Fruit fly (Drosophila melanogaster) whole organism, pupa: ENCODE data around the gene CG14966.

Experiments used
- CG10348 ChIP-seq: fragments of 200-800 bp; sonication (Bioruptor generic); IDR thresholded peaks from 2 replicates; pipeline ENCODE4 v1.3.6; 2022; ENCODE audit warnings: missing biosample characterization, missing genetic modification characterization
- CG12605 ChIP-seq: fragments of 200-800 bp; sonication (Bioruptor generic); IDR thresholded peaks from 2 replicates; pipeline ENCODE4 v1.3.6; 2022; ENCODE audit warnings: missing biosample characterization, missing genetic modification characterization
- CG14655 ChIP-seq: fragments of 200-800 bp; sonication (Bioruptor generic); optimal IDR thresholded peaks from 3 replicates; lab custom pipeline; 2017; ENCODE audit warnings: mild to moderate bottlenecking, missing biosample characterization, missing genetic modification reagents, missing genetic modification characterization
- CG17806 ChIP-seq: fragments of 200-800 bp; sonication (Bioruptor generic); optimal IDR thresholded peaks from 2 replicates; lab custom pipeline; 2018; ENCODE audit warnings: missing biosample characterization, mild to moderate bottlenecking, missing genetic modification characterization, moderate library complexity
- CG4496 ChIP-seq: fragments of 200-800 bp; sonication (Bioruptor generic); IDR thresholded peaks from 3 replicates; pipeline ENCODE4 v1.3.6; 2022; ENCODE audit warnings: missing biosample characterization, missing genetic modification characterization
- CG8159 ChIP-seq: fragments of 200-800 bp; sonication (Bioruptor generic); optimal IDR thresholded peaks from 3 replicates; lab custom pipeline; 2018; ENCODE audit warnings: missing biosample characterization, mild to moderate bottlenecking, missing genetic modification characterization, moderate library complexity
- CG8301 ChIP-seq: fragments of 200-800 bp; sonication (Bioruptor generic); optimal IDR thresholded peaks from 2 replicates; lab custom pipeline; 2018; ENCODE audit warnings: missing biosample characterization, mild to moderate bottlenecking, missing genetic modification characterization
- CG9948 ChIP-seq: fragments of 200-800 bp; sonication (Bioruptor generic); optimal IDR thresholded peaks from 2 replicates; lab custom pipeline; 2018; ENCODE audit warnings: missing biosample characterization, mild to moderate bottlenecking, missing genetic modification characterization, moderate library complexity
- EcR ChIP-seq: fragments of 200-800 bp; sonication (Bioruptor generic); optimal IDR thresholded peaks from 3 replicates; lab custom pipeline; 2019; ENCODE audit warnings: missing biosample characterization, missing genetic modification characterization, mild to moderate bottlenecking, moderate library complexity, missing genetic modification reagents
- Pif1A ChIP-seq: fragments of 200-800 bp; sonication (Bioruptor generic); optimal IDR thresholded peaks from 3 replicates; lab custom pipeline; 2016; ENCODE audit warnings: missing biosample characterization, missing genetic modification characterization
- Pif1B ChIP-seq: fragments of 200-800 bp; sonication (Bioruptor generic); optimal IDR thresholded peaks from 3 replicates; lab custom pipeline; 2016; ENCODE audit warnings: missing biosample characterization, missing genetic modification characterization
- gl ChIP-seq: fragments of 200-800 bp; sonication (Bioruptor generic); optimal IDR thresholded peaks from 2 replicates; lab custom pipeline; 2018; ENCODE audit warnings: missing biosample characterization, mild to moderate bottlenecking, missing genetic modification characterization
- rn ChIP-seq: fragments of 200-800 bp; sonication (Bioruptor generic); IDR thresholded peaks from 2 replicates; pipeline ENCODE4 v1.3.6; 2022; ENCODE audit warnings: missing biosample characterization, missing genetic modification characterization

DNA sequence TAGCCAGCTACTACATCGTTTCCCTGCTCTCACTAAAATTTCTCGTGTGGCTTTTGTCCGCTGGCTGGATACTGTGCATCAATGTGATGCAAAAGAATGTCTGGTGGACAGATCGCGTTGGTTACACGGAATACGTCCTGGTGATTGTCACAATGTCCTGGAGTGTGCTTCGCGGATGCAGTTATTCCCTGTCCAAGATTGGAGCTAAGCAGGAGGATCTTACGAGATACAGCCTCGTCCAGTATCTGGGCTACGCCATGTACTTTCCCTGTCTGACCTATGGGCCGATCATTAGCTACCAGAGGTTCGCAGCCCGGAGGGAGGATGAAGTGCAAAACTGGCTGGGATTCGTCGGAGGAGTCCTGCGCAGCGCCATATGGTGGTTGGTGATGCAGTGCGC lies 34.8 kb downstream of the CG14966 start:
- no peak for TF ChIP-seq Pif1B (GFP tag; lab: Kevin White, UChicago)
- TF ChIP-seq Pif1A (GFP tag; lab: Kevin White, UChicago) = no peak
- no peak for TF ChIP-seq CG10348 (GFP tag; lab: Robert Waterston, UW)
- TF ChIP-seq CG17806 (tag; lab: Kevin White, UChicago) = no peak
- no peak for TF ChIP-seq CG8159 (tag; lab: Kevin White, UChicago)
- no peak for TF ChIP-seq rn (GFP tag; lab: Robert Waterston, UW)
- no peak for TF ChIP-seq EcR (GFP tag; lab: Kevin White, UChicago)
- no peak for TF ChIP-seq CG4496 (GFP tag; lab: Robert Waterston, UW)
- no peak for TF ChIP-seq CG9948 (tag; lab: Kevin White, UChicago)
- TF ChIP-seq CG12605 = no peak
- no peak for TF ChIP-seq gl
- no peak for TF ChIP-seq CG8301 (tag; lab: Kevin White, UChicago)
- no peak for TF ChIP-seq CG14655
